Fruit fly (Drosophila melanogaster) whole organism, embryonic: ENCODE results near the gene Mst89B.

Experiments
- Antp ChIP-seq: fragments of 200-800 bp; sonication (Bioruptor generic); optimal IDR thresholded peaks from 3 replicates; lab custom pipeline; 2016; ENCODE audit warnings: missing biosample characterization, missing genetic modification characterization
- Atf3 ChIP-seq: fragments of 200-800 bp; sonication (Bioruptor generic); optimal IDR thresholded peaks from 3 replicates; lab custom pipeline; 2016; ENCODE audit warnings: missing biosample characterization, missing genetic modification characterization
- B-H1 ChIP-seq: fragments of 200-800 bp; sonication (Bioruptor generic); IDR thresholded peaks from 3 replicates; pipeline ENCODE4 v1.3.6; 2022; ENCODE audit warnings: missing biosample characterization, missing genetic modification characterization
- CG10267 ChIP-seq: fragments of 200-800 bp; sonication (Bioruptor generic); optimal IDR thresholded peaks from 2 replicates; lab custom pipeline; 2018; ENCODE audit warnings: missing biosample characterization, mild to moderate bottlenecking, missing genetic modification characterization, moderate library complexity
- CG12104 ChIP-seq: fragments of 200-800 bp; sonication (Bioruptor generic); optimal IDR thresholded peaks from 3 replicates; lab custom pipeline; 2016; ENCODE audit warnings: missing biosample characterization, missing genetic modification characterization
- CG14441 ChIP-seq: fragments of 200-800 bp; sonication (Bioruptor generic); IDR thresholded peaks from 2 replicates; pipeline ENCODE4 v1.3.6; 2022; ENCODE audit warnings: missing biosample characterization, missing genetic modification characterization
- CG1602 ChIP-seq: fragments of 200-800 bp; sonication (Bioruptor generic); optimal IDR thresholded peaks from 3 replicates; lab custom pipeline; 2016; ENCODE audit warnings: missing biosample characterization, missing genetic modification characterization
- CG16813 ChIP-seq: fragments of 200-800 bp; sonication (Bioruptor generic); IDR thresholded peaks from 3 replicates; pipeline ENCODE4 v1.3.6; 2022; ENCODE audit warnings: missing biosample characterization, missing genetic modification characterization; ENCODE audit not compliant: partially characterized antibody
- CG17328 ChIP-seq: fragments of 200-800 bp; sonication (Bioruptor generic); IDR thresholded peaks from 2 replicates; pipeline ENCODE4 v1.3.6; 2022; ENCODE audit warnings: missing biosample characterization, missing genetic modification characterization
- CG17361 ChIP-seq: fragments of 200-800 bp; sonication (Bioruptor generic); IDR thresholded peaks from 3 replicates; pipeline ENCODE4 v1.3.6; 2022; ENCODE audit warnings: missing biosample characterization, missing genetic modification characterization
- CG17802 ChIP-seq: fragments of 200-800 bp; sonication (Bioruptor generic); optimal IDR thresholded peaks from 2 replicates; lab custom pipeline; 2018; ENCODE audit warnings: missing biosample characterization, mild to moderate bottlenecking, missing genetic modification characterization, moderate library complexity
- CG18619 ChIP-seq: fragments of 200-800 bp; sonication (Bioruptor generic); optimal IDR thresholded peaks from 3 replicates; lab custom pipeline; 2017; ENCODE audit warnings: missing biosample characterization, mild to moderate bottlenecking, missing genetic modification characterization
- CG2120 ChIP-seq: fragments of 200-800 bp; sonication (Bioruptor generic); optimal IDR thresholded peaks from 3 replicates; lab custom pipeline; 2016; ENCODE audit warnings: missing biosample characterization, missing genetic modification characterization
- CG2889 ChIP-seq: fragments of 200-800 bp; sonication (Bioruptor generic); IDR thresholded peaks from 3 replicates; pipeline ENCODE4 v1.3.6; 2022; ENCODE audit warnings: missing biosample characterization, missing genetic modification characterization
- CG3163 ChIP-seq: fragments of 200-800 bp; sonication (Bioruptor generic); optimal IDR thresholded peaks from 3 replicates; lab custom pipeline; 2016; ENCODE audit warnings: missing biosample characterization, missing genetic modification characterization
- CG3726 ChIP-seq: fragments of 200-800 bp; sonication (Bioruptor generic); IDR thresholded peaks from 3 replicates; pipeline ENCODE4, ENCODE4 v1.3.6; 2022; ENCODE audit warnings: missing biosample characterization, missing genetic modification characterization
- CG4617 ChIP-seq: fragments of 200-800 bp; sonication (Bioruptor generic); optimal IDR thresholded peaks from 3 replicates; lab custom pipeline; 2016; ENCODE audit warnings: missing biosample characterization, missing genetic modification characterization, borderline replicate concordance
- CG6272 ChIP-seq: fragments of 200-800 bp; sonication (Bioruptor generic); IDR thresholded peaks from 2 replicates; pipeline ENCODE4 v1.3.6; 2022; ENCODE audit warnings: missing biosample characterization, missing genetic modification characterization
- CG9817 ChIP-seq: fragments of 200-800 bp; sonication (Bioruptor generic); optimal IDR thresholded peaks from 2 replicates; lab custom pipeline; 2018; ENCODE audit warnings: missing biosample characterization, mild to moderate bottlenecking, missing genetic modification characterization, moderate library complexity
- Camta ChIP-seq: fragments of 200-800 bp; sonication (Bioruptor generic); optimal IDR thresholded peaks from 2 replicates; lab custom pipeline; 2016; ENCODE audit warnings: missing biosample characterization, missing genetic modification characterization
- CrebB ChIP-seq: fragments of 200-800 bp; sonication (Bioruptor generic); optimal IDR thresholded peaks from 3 replicates; lab custom pipeline; 2018; ENCODE audit warnings: missing biosample characterization, mild to moderate bottlenecking, missing genetic modification characterization
- Dbx ChIP-seq: fragments of 200-800 bp; sonication (Bioruptor generic); IDR thresholded peaks from 3 replicates; pipeline ENCODE4 v1.3.6; 2022; ENCODE audit warnings: missing biosample characterization, missing genetic modification characterization
- Dip3 ChIP-seq: fragments of 200-800 bp; sonication (Bioruptor generic); optimal IDR thresholded peaks from 3 replicates; lab custom pipeline; 2016; ENCODE audit warnings: missing biosample characterization, missing genetic modification characterization
- Doc2 ChIP-seq: fragments of 200-800 bp; sonication (Bioruptor generic); IDR thresholded peaks from 2 replicates; pipeline ENCODE4 v1.3.6; 2022; ENCODE audit warnings: missing biosample characterization, missing genetic modification characterization
- Drgx ChIP-seq: fragments of 200-800 bp; sonication (Bioruptor generic); IDR thresholded peaks from 2 replicates; pipeline ENCODE4 v1.3.6; 2022; ENCODE audit warnings: missing biosample characterization, missing genetic modification characterization
- Jarid2 ChIP-seq: fragments of 200-800 bp; sonication (Bioruptor generic); optimal IDR thresholded peaks from 3 replicates; lab custom pipeline; 2017; ENCODE audit warnings: mild to moderate bottlenecking, missing biosample characterization, missing genetic modification reagents, missing genetic modification characterization
- Med ChIP-seq: fragments of 200-800 bp; sonication (Bioruptor generic); peaks from one replicate; lab custom pipeline; 2016; ENCODE audit warnings: missing biosample characterization, missing genetic modification characterization, mild to moderate bottlenecking, inconsistent platforms, moderate library complexity
- Neu2 ChIP-seq: fragments of 200-800 bp; sonication (Bioruptor generic); optimal IDR thresholded peaks from 3 replicates; lab custom pipeline; 2016; ENCODE audit warnings: missing biosample characterization, missing genetic modification characterization, borderline replicate concordance
- Nf-YB ChIP-seq: fragments of 200-800 bp; sonication (Bioruptor generic); optimal IDR thresholded peaks from 3 replicates; lab custom pipeline; 2019; ENCODE audit warnings: missing biosample characterization, mild to moderate bottlenecking, missing genetic modification characterization, moderate library complexity
- Poxn ChIP-seq: fragments of 200-800 bp; sonication (Bioruptor generic); IDR thresholded peaks from 2 replicates; pipeline ENCODE4 v1.3.6; 2022; ENCODE audit warnings: missing biosample characterization, missing genetic modification characterization
- Xbp1 ChIP-seq: fragments of 200-800 bp; sonication (Bioruptor generic); optimal IDR thresholded peaks from 3 replicates; lab custom pipeline; 2016; ENCODE audit warnings: missing biosample characterization, mild to moderate bottlenecking, missing genetic modification characterization
- al ChIP-seq: fragments of 200-800 bp; sonication (Bioruptor generic); IDR thresholded peaks from 2 replicates; pipeline ENCODE4 v1.3.6; 2022; ENCODE audit warnings: missing biosample characterization, missing genetic modification characterization
- ash1 ChIP-seq: fragments of 200-800 bp; sonication (Bioruptor generic); optimal IDR thresholded peaks from 2 replicates; lab custom pipeline; 2018; ENCODE audit warnings: missing biosample characterization, mild to moderate bottlenecking, missing genetic modification characterization
- cwo ChIP-seq: fragments of 200-800 bp; sonication (Bioruptor generic); optimal IDR thresholded peaks from 3 replicates; lab custom pipeline; 2017; ENCODE audit warnings: missing biosample characterization, missing genetic modification characterization, mild to moderate bottlenecking, moderate library complexity, missing genetic modification reagents
- disco-r ChIP-seq: fragments of 200-800 bp; sonication (Bioruptor generic); optimal IDR thresholded peaks from 2 replicates; lab custom pipeline; 2016; ENCODE audit warnings: missing biosample characterization, missing genetic modification characterization
- ems ChIP-seq: fragments of 200-800 bp; sonication (Bioruptor generic); optimal IDR thresholded peaks from 3 replicates; lab custom pipeline; 2016; ENCODE audit warnings: missing biosample characterization, missing genetic modification characterization
- grau ChIP-seq: fragments of 200-800 bp; optimal IDR thresholded peaks from 3 replicates; lab custom pipeline; 2019; ENCODE audit warnings: missing biosample characterization, mild to moderate bottlenecking, missing genetic modification characterization, moderate library complexity
- grn ChIP-seq: fragments of 200-800 bp; sonication (Bioruptor generic); optimal IDR thresholded peaks from 3 replicates; lab custom pipeline; 2017; ENCODE audit warnings: missing biosample characterization, missing genetic modification characterization
- ind ChIP-seq: fragments of 200-800 bp; sonication (Bioruptor generic); optimal IDR thresholded peaks from 3 replicates; lab custom pipeline; 2016; ENCODE audit warnings: missing biosample characterization, missing genetic modification characterization
- jing ChIP-seq: fragments of 200-800 bp; sonication (Bioruptor generic); optimal IDR thresholded peaks from 2 replicates; lab custom pipeline; 2018; ENCODE audit warnings: missing biosample characterization, mild to moderate bottlenecking, missing genetic modification characterization
- knrl ChIP-seq: fragments of 200-800 bp; sonication (Bioruptor generic); IDR thresholded peaks from 3 replicates; pipeline ENCODE4 v1.3.6; 2022; ENCODE audit warnings: missing biosample characterization, missing genetic modification characterization; ENCODE audit not compliant: partially characterized antibody
- mirr ChIP-seq: fragments of 200-800 bp; sonication (Bioruptor generic); optimal IDR thresholded peaks from 3 replicates; lab custom pipeline; 2018; ENCODE audit warnings: missing biosample characterization, mild to moderate bottlenecking, missing genetic modification characterization
- nmo ChIP-seq: fragments of 200-800 bp; sonication (Bioruptor generic); optimal IDR thresholded peaks from 2 replicates; lab custom pipeline; 2018; ENCODE audit warnings: missing biosample characterization, mild to moderate bottlenecking, missing genetic modification characterization, moderate library complexity
- onecut ChIP-seq: fragments of 200-800 bp; sonication (Bioruptor generic); IDR thresholded peaks from 2 replicates; pipeline ENCODE4 v1.3.6; 2022; ENCODE audit warnings: missing biosample characterization, missing genetic modification characterization
- org-1 ChIP-seq: fragments of 200-800 bp; sonication (Bioruptor generic); optimal IDR thresholded peaks from 2 replicates; lab custom pipeline; 2017; ENCODE audit warnings: missing biosample characterization, missing genetic modification characterization
- scrt ChIP-seq: fragments of 200-800 bp; sonication (Bioruptor generic); optimal IDR thresholded peaks from 2 replicates; lab custom pipeline; 2018; ENCODE audit warnings: missing biosample characterization, mild to moderate bottlenecking, missing genetic modification characterization, moderate library complexity
- sim ChIP-seq: fragments of 200-800 bp; sonication (Bioruptor generic); IDR thresholded peaks from 2 replicates; pipeline ENCODE4 v1.3.6; 2022; ENCODE audit warnings: missing biosample characterization, missing genetic modification characterization
- tio ChIP-seq: fragments of 200-800 bp; sonication (Bioruptor generic); optimal IDR thresholded peaks from 2 replicates; lab custom pipeline; 2017; ENCODE audit warnings: missing biosample characterization, missing genetic modification characterization, inconsistent platforms
- tll ChIP-seq, 2 experiments: fragments of 200-800 bp in 1 of 2; fragments of >200 bp in 1 of 2; sonication (Bioruptor generic) in 1 of 2; optimal IDR thresholded peaks; 2 replicates each; lab custom pipeline; 2017 to 2019; ENCODE audit warnings: missing biosample characterization in 2 of 2, missing genetic modification characterization in 2 of 2, mild to moderate bottlenecking in 1 of 2, moderate library complexity in 1 of 2
- zen ChIP-seq: fragments of 200-800 bp; sonication (Bioruptor generic); optimal IDR thresholded peaks from 3 replicates; lab custom pipeline; 2018; ENCODE audit warnings: missing biosample characterization, mild to moderate bottlenecking, missing genetic modification characterization, moderate library complexity

Mst89B gene

DNA sequence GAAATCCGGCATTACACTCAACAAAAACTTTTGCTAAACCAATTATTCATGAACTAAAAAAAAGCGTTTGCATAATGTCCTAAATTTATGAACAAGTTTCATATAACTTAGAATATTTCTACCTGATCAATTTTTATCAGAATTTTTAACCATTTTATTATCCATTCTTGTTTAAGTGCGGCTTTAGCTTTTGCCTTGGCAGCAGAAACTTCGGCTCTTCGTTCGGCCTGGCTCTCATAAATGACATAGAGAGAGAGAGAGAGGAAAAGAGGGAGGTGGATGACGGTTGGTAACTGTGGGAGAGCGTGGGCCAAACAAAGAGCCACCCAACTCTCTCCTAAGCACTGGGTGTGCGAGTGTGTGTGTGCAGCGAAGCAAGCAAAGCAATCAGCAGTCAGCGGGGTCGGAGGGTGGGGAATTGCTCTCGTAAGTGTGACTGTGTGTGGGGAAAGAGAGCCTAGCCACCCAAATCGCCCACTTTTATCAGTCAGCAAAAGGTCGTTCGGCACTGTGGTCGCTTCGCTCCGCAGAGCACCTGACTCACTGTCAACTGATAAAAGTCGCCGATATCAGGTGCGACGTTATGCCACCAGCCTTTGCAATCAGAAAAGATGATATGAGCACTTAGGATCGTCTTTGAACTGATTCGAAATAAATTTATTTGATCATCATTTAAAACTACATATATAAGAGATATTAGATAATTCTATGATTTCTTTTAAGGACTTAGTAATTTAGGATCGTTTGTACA lies 42.2 kb upstream of the Mst89B start (continued):
- TF ChIP-seq al (GFP tag; lab: Robert Waterston, UW) (no peak), CG17361 (GFP tag; lab: Robert Waterston, UW) (no peak), jing (GFP tag; lab: Kevin White, UChicago) (peak; percentile 92), org-1 (peak; percentile 97), CG12104 (GFP tag; lab: Kevin White, UChicago) (peak; percentile 96), Med (peak; percentile 99), Antp (GFP tag; lab: Kevin White, UChicago) (peak; percentile 97), ems (GFP tag; lab: Kevin White, UChicago) (peak; percentile 97), CG14441 (GFP tag; lab: Robert Waterston, UW) (no peak), Nf-YB (GFP tag; lab: Kevin White, UChicago) (peak; percentile 88), Dip3 (peak; percentile 97), ash1 (GFP tag; lab: Kevin White, UChicago) (peak; percentile 58), zen (tag; lab: Kevin White, UChicago) (peak; percentile 94), CG4617 (peak; percentile 93), CG6272 (GFP tag; lab: Robert Waterston, UW) (peak; percentile 96), Xbp1 (GFP tag; lab: Kevin White, UChicago) (peak; percentile 96), Doc2 (no peak), Jarid2 (peak; percentile 76), grn (peak; percentile 75), CG3726 (no peak), nmo (GFP tag; lab: Kevin White, UChicago) (peak; percentile 98), mirr (GFP tag; lab: Kevin White, UChicago) (peak; percentile 54), CG3163 (peak; percentile 90), cwo (peak; percentile 97), Dbx (no peak), tll (GFP tag; optimal IDR thresholded peaks at IDR 0.05; lab: Kevin White, UChicago) (peak in 1 of 2 experiments; percentile 62), tio (GFP tag; lab: Kevin White, UChicago) (peak; percentile 94), disco-r (peak; percentile 96), CG10267 (peak; percentile 95), CG2120 (peak; percentile 99), CG17328 (no peak), CG2889 (GFP tag; lab: Robert Waterston, UW) (no peak), Atf3 (GFP tag; lab: Kevin White, UChicago) (peak; percentile 97), CG18619 (GFP tag; lab: Kevin White, UChicago) (peak; percentile 95), knrl (GFP tag; lab: Robert Waterston, UW) (no peak), Drgx (GFP tag; lab: Robert Waterston, UW) (no peak), CrebB (peak; percentile 96), Neu2 (GFP tag; lab: Kevin White, UChicago) (peak; percentile 81), CG9817 (tag; lab: Kevin White, UChicago) (peak; percentile 93), onecut (GFP tag; lab: Robert Waterston, UW) (peak; percentile 95), Camta (peak; percentile 97), ind (GFP tag; lab: Kevin White, UChicago) (peak; percentile 96), sim (no peak), CG1602 (GFP tag; lab: Kevin White, UChicago) (peak; percentile 95), B-H1 (GFP tag; lab: Robert Waterston, UW) (no peak), grau (tag; lab: Kevin White, UChicago) (peak; percentile 97), scrt (peak; percentile 96), CG17802 (tag; lab: Kevin White, UChicago) (peak; percentile 89), Poxn (GFP tag; lab: Robert Waterston, UW) (no peak), CG16813 (GFP tag; lab: Robert Waterston, UW) (no peak)
